Fruit fly (Drosophila melanogaster): Measurements from ENCODE around the gene unk.

Gene unk

dm6 chr3R:23148433-23148832, 9.2 kb downstream of the unk start:
- peak; percentile 52 for TF ChIP-seq CG8301 (tag; optimal IDR thresholded peaks at IDR 0.05)
- TF ChIP-seq Pif1B (GFP tag; optimal IDR thresholded peaks at IDR 0.05): peak; percentile 35
- no peak for TF ChIP-seq D1 (tag; optimal IDR thresholded peaks at IDR 0.05)
- no peak for TF ChIP-seq CG10348 (GFP tag; IDR thresholded peaks at IDR 0.05)
- TF ChIP-seq EcR (GFP tag; optimal IDR thresholded peaks at IDR 0.05): peak; percentile 20
- TF ChIP-seq gl (tag; optimal IDR thresholded peaks at IDR 0.05): peak; percentile 31
- peak; percentile 57 for TF ChIP-seq CG8159 (tag; optimal IDR thresholded peaks at IDR 0.05)
- TF ChIP-seq CG9948 (tag; optimal IDR thresholded peaks at IDR 0.05): peak; percentile 26
- no peak; the same call in 1 of the 2 replicates for TF ChIP-seq CG12605 (GFP tag; IDR thresholded peaks at IDR 0.05)
- no peak for TF ChIP-seq Ets98B (GFP tag; IDR thresholded peaks at IDR 0.05)
- no peak for TF ChIP-seq rn (GFP tag; IDR thresholded peaks at IDR 0.05)
- TF ChIP-seq CG14655 (GFP tag; optimal IDR thresholded peaks at IDR 0.05): peak; percentile 54
- TF ChIP-seq Pif1A (GFP tag; optimal IDR thresholded peaks at IDR 0.05): peak; percentile 14
- TF ChIP-seq Snoo (tag; optimal IDR thresholded peaks at IDR 0.05): peak; percentile 30
- peak; percentile 62 for TF ChIP-seq CG15710 (tag; optimal IDR thresholded peaks at IDR 0.05)
- peak; percentile 46 for TF ChIP-seq CG4496 (GFP tag; IDR thresholded peaks at IDR 0.05)
- peak; percentile 31; the same call in 1 of the 3 replicates for TF ChIP-seq fd96Ca (GFP tag; IDR thresholded peaks at IDR 0.05)
- no peak for TF ChIP-seq CG32121 (GFP tag; IDR thresholded peaks at IDR 0.05)
- no peak for TF ChIP-seq CG34367 (tag; optimal IDR thresholded peaks at IDR 0.05)
- peak; percentile 50 for TF ChIP-seq CG17806 (tag; optimal IDR thresholded peaks at IDR 0.05)
- TF ChIP-seq CG13204 (GFP tag; optimal IDR thresholded peaks at IDR 0.05): peak; percentile 46

- peak; percentile 19 for TF ChIP-seq CG13204 (GFP tag; optimal IDR thresholded peaks at IDR 0.05)
- no peak for TF ChIP-seq CG32121 (GFP tag; IDR thresholded peaks at IDR 0.05)
- TF ChIP-seq Ets98B (GFP tag; IDR thresholded peaks at IDR 0.05): no peak
- no peak for TF ChIP-seq EcR (GFP tag; optimal IDR thresholded peaks at IDR 0.05)
- TF ChIP-seq CG34367 (tag; optimal IDR thresholded peaks at IDR 0.05): peak; percentile 76
- TF ChIP-seq CG12605 (GFP tag; IDR thresholded peaks at IDR 0.05): no peak
- TF ChIP-seq CG4496 (GFP tag; IDR thresholded peaks at IDR 0.05): peak; percentile 49; the same call in 1 of the 3 replicates
- TF ChIP-seq CG10348 (GFP tag; IDR thresholded peaks at IDR 0.05): no peak
- TF ChIP-seq CG8301 (tag; optimal IDR thresholded peaks at IDR 0.05): peak; percentile 37
- TF ChIP-seq fd96Ca (GFP tag; IDR thresholded peaks at IDR 0.05): peak; percentile 54; the same call in 2 of the 3 replicates
- peak; percentile 47; the same call in 1 of the 2 replicates for TF ChIP-seq rn (GFP tag; IDR thresholded peaks at IDR 0.05)
- TF ChIP-seq CG8159 (tag; optimal IDR thresholded peaks at IDR 0.05): peak; percentile 80
- TF ChIP-seq CG14655 (GFP tag; optimal IDR thresholded peaks at IDR 0.05): peak; percentile 52
- peak; percentile 70 for TF ChIP-seq gl (tag; optimal IDR thresholded peaks at IDR 0.05)
- TF ChIP-seq CG17806 (tag; optimal IDR thresholded peaks at IDR 0.05): peak; percentile 87
- TF ChIP-seq Pif1A (GFP tag; optimal IDR thresholded peaks at IDR 0.05): peak; percentile 45
- peak; percentile 82 for TF ChIP-seq CG9948 (tag; optimal IDR thresholded peaks at IDR 0.05)
- peak; percentile 68 for TF ChIP-seq Snoo (tag; optimal IDR thresholded peaks at IDR 0.05)
- TF ChIP-seq Pif1B (GFP tag; optimal IDR thresholded peaks at IDR 0.05): peak; percentile 39
- peak; percentile 82 for TF ChIP-seq CG15710 (tag; optimal IDR thresholded peaks at IDR 0.05)
- TF ChIP-seq D1 (tag; optimal IDR thresholded peaks at IDR 0.05): peak; percentile 27
Measured at dm6 chr3R:23147625-23148024, 10.0 kb downstream of the unk start.

dm6 chr3R:23147058-23147457, 10.6 kb downstream of the unk start:
- no peak for TF ChIP-seq CG12605 (GFP tag; IDR thresholded peaks at IDR 0.05)
- TF ChIP-seq CG32121 (GFP tag; IDR thresholded peaks at IDR 0.05): no peak
- TF ChIP-seq gl (tag; optimal IDR thresholded peaks at IDR 0.05): no peak
- no peak for TF ChIP-seq Pif1B (GFP tag; optimal IDR thresholded peaks at IDR 0.05)
- TF ChIP-seq Pif1A (GFP tag; optimal IDR thresholded peaks at IDR 0.05): no peak
- TF ChIP-seq EcR (GFP tag; optimal IDR thresholded peaks at IDR 0.05): no peak
- no peak for TF ChIP-seq CG8301 (tag; optimal IDR thresholded peaks at IDR 0.05)
- TF ChIP-seq CG15710 (tag; optimal IDR thresholded peaks at IDR 0.05): no peak
- TF ChIP-seq CG4496 (GFP tag; IDR thresholded peaks at IDR 0.05): no peak
- TF ChIP-seq CG8159 (tag; optimal IDR thresholded peaks at IDR 0.05): no peak

DNA sequence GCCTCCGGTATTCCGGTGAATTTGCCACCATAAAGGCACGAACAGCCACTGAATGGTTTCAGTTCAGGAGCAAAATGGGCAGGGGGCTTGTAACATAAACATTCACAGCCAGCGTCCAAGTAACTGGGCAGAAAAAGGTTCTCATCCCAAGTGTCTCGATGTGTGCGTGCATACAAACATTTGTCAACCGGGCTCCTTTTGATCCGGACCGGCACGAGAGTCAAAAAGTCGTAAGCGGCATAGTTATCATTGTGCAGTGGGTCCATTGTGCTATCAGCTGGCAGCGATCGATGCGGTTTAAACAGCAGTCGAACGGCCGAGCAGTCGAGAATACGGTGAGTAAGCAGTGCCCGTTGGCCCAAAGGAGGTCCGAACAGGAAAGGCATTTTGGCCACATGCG, 12.0 kb downstream of the unk start:
- TF ChIP-seq CG34367 (tag; optimal IDR thresholded peaks at IDR 0.05): no peak
- TF ChIP-seq fd96Ca (GFP tag; IDR thresholded peaks at IDR 0.05): no peak
- TF ChIP-seq CG32121 (GFP tag; IDR thresholded peaks at IDR 0.05): no peak
- TF ChIP-seq rn (GFP tag; IDR thresholded peaks at IDR 0.05): no peak
- no peak for TF ChIP-seq Pif1B (GFP tag; optimal IDR thresholded peaks at IDR 0.05)
- no peak for TF ChIP-seq EcR (GFP tag; optimal IDR thresholded peaks at IDR 0.05)
- no peak for TF ChIP-seq gl (tag; optimal IDR thresholded peaks at IDR 0.05)
- TF ChIP-seq Ets98B (GFP tag; IDR thresholded peaks at IDR 0.05): no peak
- no peak for TF ChIP-seq CG8159 (tag; optimal IDR thresholded peaks at IDR 0.05)
- TF ChIP-seq CG9948 (tag; optimal IDR thresholded peaks at IDR 0.05): no peak
- TF ChIP-seq CG15710 (tag; optimal IDR thresholded peaks at IDR 0.05): no peak
- TF ChIP-seq CG12605 (GFP tag; IDR thresholded peaks at IDR 0.05): no peak
- TF ChIP-seq CG8301 (tag; optimal IDR thresholded peaks at IDR 0.05): no peak
- no peak for TF ChIP-seq CG10348 (GFP tag; IDR thresholded peaks at IDR 0.05)

DNA sequence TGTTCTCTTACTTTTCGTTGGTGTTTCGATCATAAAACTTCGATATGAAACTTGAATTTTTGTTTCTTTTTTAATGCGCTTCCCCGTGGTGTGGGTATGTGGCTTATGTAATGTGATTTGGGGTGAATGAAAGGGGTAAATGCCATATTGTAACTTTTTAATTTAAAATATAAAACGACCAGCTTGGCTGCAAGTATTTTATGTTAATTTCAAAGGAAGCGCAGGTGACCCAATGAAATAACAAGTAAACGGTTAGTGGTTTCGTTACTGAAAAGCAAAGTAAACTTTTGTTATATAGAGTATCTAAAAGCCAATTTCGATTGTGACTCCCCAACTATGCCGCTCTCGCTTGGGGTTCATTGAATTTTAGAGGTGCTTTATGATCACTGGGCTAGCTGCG, 13.0 kb downstream of the unk start:
- TF ChIP-seq Ets98B (GFP tag; IDR thresholded peaks at IDR 0.05) (no peak), D1 (tag; optimal IDR thresholded peaks at IDR 0.05) (no peak), CG10348 (GFP tag; IDR thresholded peaks at IDR 0.05) (no peak), CG13204 (GFP tag; optimal IDR thresholded peaks at IDR 0.05) (no peak), CG14655 (GFP tag; optimal IDR thresholded peaks at IDR 0.05) (peak; percentile 15), Pif1B (GFP tag; optimal IDR thresholded peaks at IDR 0.05) (no peak), EcR (GFP tag; optimal IDR thresholded peaks at IDR 0.05) (peak; percentile 25), rn (GFP tag; IDR thresholded peaks at IDR 0.05) (no peak), CG17806 (tag; optimal IDR thresholded peaks at IDR 0.05) (peak; percentile 13), CG15710 (tag; optimal IDR thresholded peaks at IDR 0.05) (peak; percentile 38)

- TF ChIP-seq Ets98B (GFP tag; IDR thresholded peaks at IDR 0.05) (no peak), rn (GFP tag; IDR thresholded peaks at IDR 0.05) (no peak), fd96Ca (GFP tag; IDR thresholded peaks at IDR 0.05) (no peak), CG32121 (GFP tag; IDR thresholded peaks at IDR 0.05) (no peak), Pif1A (GFP tag; optimal IDR thresholded peaks at IDR 0.05) (no peak), CG17806 (tag; optimal IDR thresholded peaks at IDR 0.05) (no peak), CG14655 (GFP tag; optimal IDR thresholded peaks at IDR 0.05) (no peak), EcR (GFP tag; optimal IDR thresholded peaks at IDR 0.05) (no peak), CG12605 (GFP tag; IDR thresholded peaks at IDR 0.05) (no peak), CG13204 (GFP tag; optimal IDR thresholded peaks at IDR 0.05) (no peak), D1 (tag; optimal IDR thresholded peaks at IDR 0.05) (no peak), CG8301 (tag; optimal IDR thresholded peaks at IDR 0.05) (no peak), CG9948 (tag; optimal IDR thresholded peaks at IDR 0.05) (no peak), Pif1B (GFP tag; optimal IDR thresholded peaks at IDR 0.05) (no peak)
Measured at dm6 chr3R:23143440-23143839, 14.2 kb downstream of the unk start.

Data from whole organism, pupa.